Worm (Caenorhabditis elegans) whole organism, L3 larva: ENCODE results near the gene ZK1307.7.

ENCODE experiments used
- R02D3.7 ChIP-seq: fragments of 150-350 bp; optimal IDR thresholded peaks from 2 replicates; lab custom pipeline; 2014; ENCODE audit warnings: missing biosample characterization, missing genetic modification characterization
- aly-2 ChIP-seq: fragments of 150-350 bp; optimal IDR thresholded peaks from 2 replicates; lab custom pipeline; 2014; ENCODE audit warnings: missing biosample characterization, missing genetic modification characterization
- ama-1 ChIP-seq: fragments of 150-350 bp; optimal IDR thresholded peaks from 2 replicates; lab custom pipeline; 2018
- ceh-28 ChIP-seq: fragments of 150-350 bp; optimal IDR thresholded peaks from 2 replicates; lab custom pipeline; 2014; ENCODE audit warnings: missing biosample characterization, missing genetic modification reagents, missing genetic modification characterization
- ceh-9 ChIP-seq: sonication (generic microtip); optimal IDR thresholded peaks from 2 replicates; lab custom pipeline; 2018; ENCODE audit warnings: missing biosample characterization, missing genetic modification characterization
- daf-12 ChIP-seq: fragments of 150-350 bp; optimal IDR thresholded peaks from 2 replicates; lab custom pipeline; 2014; ENCODE audit warnings: missing biosample characterization, missing genetic modification reagents, missing genetic modification characterization
- egl-27 ChIP-seq: sonication (generic microtip); optimal IDR thresholded peaks from 4 replicates; lab custom pipeline; 2017; ENCODE audit warnings: missing biosample characterization, missing genetic modification reagents, missing genetic modification characterization
- egl-5 ChIP-seq: fragments of 150-350 bp; optimal IDR thresholded peaks from 2 replicates; lab custom pipeline; 2017; ENCODE audit warnings: missing biosample characterization, missing genetic modification reagents, missing genetic modification characterization, inconsistent platforms
- elt-1 ChIP-seq: fragments of 150-350 bp; optimal IDR thresholded peaks from 2 replicates; lab custom pipeline; 2014; ENCODE audit warnings: missing biosample characterization, missing genetic modification characterization
- elt-2 ChIP-seq: sonication (generic microtip); optimal IDR thresholded peaks from 2 replicates; lab custom pipeline; 2016; ENCODE audit warnings: missing genetic modification reagents, mild to moderate bottlenecking, missing genetic modification characterization, missing compliant biosample characterization
- elt-3 ChIP-seq, 3 experiments: fragments of 150-350 bp in 1 of 3; sonication (generic microtip) in 2 of 3; optimal IDR thresholded peaks; 2 replicates in 2 of 3; 4 replicates in 1 of 3; lab custom pipeline; 2014 to 2017; ENCODE audit warnings: missing biosample characterization in 3 of 3, missing genetic modification characterization in 3 of 3
- eor-1 ChIP-seq, 2 experiments: fragments of 150-350 bp; optimal IDR thresholded peaks; 2 replicates each; lab custom pipeline; 2014 to 2018; ENCODE audit warnings: missing biosample characterization in 2 of 2, missing genetic modification characterization in 2 of 2
- fkh-10 ChIP-seq: sonication (generic microtip); optimal IDR thresholded peaks from 2 replicates; lab custom pipeline; 2017; ENCODE audit warnings: missing biosample characterization, missing genetic modification reagents, missing genetic modification characterization
- fkh-2 ChIP-seq: fragments of 150-350 bp; optimal IDR thresholded peaks from 2 replicates; lab custom pipeline; 2014; ENCODE audit warnings: missing biosample characterization, missing genetic modification reagents, missing genetic modification characterization
- fos-1 ChIP-seq: fragments of 150-350 bp; optimal IDR thresholded peaks from 2 replicates; lab custom pipeline; 2014; ENCODE audit warnings: missing biosample characterization, missing genetic modification characterization
- hmg-11 ChIP-seq: sonication (generic microtip); optimal IDR thresholded peaks from 2 replicates; lab custom pipeline; 2016; ENCODE audit warnings: missing genetic modification characterization, missing compliant biosample characterization
- lin-15B ChIP-seq: fragments of 150-350 bp; optimal IDR thresholded peaks from 2 replicates; lab custom pipeline; 2014; ENCODE audit warnings: missing biosample characterization, missing genetic modification characterization
- lin-39 ChIP-seq: fragments of 150-350 bp; optimal IDR thresholded peaks from 2 replicates; lab custom pipeline; 2018; ENCODE audit warnings: missing biosample characterization, missing genetic modification reagents, missing genetic modification characterization
- lsy-12 ChIP-seq: sonication (generic microtip); optimal IDR thresholded peaks from 2 replicates; lab custom pipeline; 2016; ENCODE audit warnings: mild to moderate bottlenecking, missing genetic modification characterization, missing compliant biosample characterization
- mdl-1 ChIP-seq: fragments of 150-350 bp; optimal IDR thresholded peaks from 2 replicates; lab custom pipeline; 2014; ENCODE audit warnings: missing biosample characterization, missing genetic modification characterization
- mml-1 ChIP-seq: fragments of 150-350 bp; sonication (generic microtip); optimal IDR thresholded peaks from 3 replicates; lab custom pipeline; 2014; ENCODE audit warnings: missing biosample characterization, missing genetic modification characterization
- nfya-1 ChIP-seq: sonication (generic microtip); optimal IDR thresholded peaks from 2 replicates; lab custom pipeline; 2017; ENCODE audit warnings: missing genetic modification characterization, mild to moderate bottlenecking, missing compliant biosample characterization, antibody characterized with exemption, moderate library complexity; ENCODE audit not compliant: insufficient read depth
- nhr-11 ChIP-seq: fragments of 150-350 bp; optimal IDR thresholded peaks from 2 replicates; lab custom pipeline; 2014; ENCODE audit warnings: missing biosample characterization, missing genetic modification characterization
- nhr-12 ChIP-seq: fragments of 150-350 bp; optimal IDR thresholded peaks from 2 replicates; lab custom pipeline; 2014; ENCODE audit warnings: missing biosample characterization, missing genetic modification characterization
- nhr-23 ChIP-seq: fragments of 150-350 bp; optimal IDR thresholded peaks from 2 replicates; lab custom pipeline; 2014; ENCODE audit warnings: missing biosample characterization, missing genetic modification reagents, missing genetic modification characterization
- nhr-237 ChIP-seq: fragments of 150-350 bp; optimal IDR thresholded peaks from 2 replicates; lab custom pipeline; 2014; ENCODE audit warnings: missing biosample characterization, missing genetic modification characterization
- nhr-25 ChIP-seq: sonication (generic microtip); optimal IDR thresholded peaks from 2 replicates; lab custom pipeline; 2017; ENCODE audit warnings: missing biosample characterization, missing genetic modification characterization
- nhr-28 ChIP-seq: fragments of 150-350 bp; optimal IDR thresholded peaks from 2 replicates; lab custom pipeline; 2014; ENCODE audit warnings: missing biosample characterization, missing genetic modification characterization
- nhr-43 ChIP-seq: sonication (generic microtip); optimal IDR thresholded peaks from 2 replicates; lab custom pipeline; 2016; ENCODE audit warnings: mild to moderate bottlenecking, missing genetic modification characterization, missing compliant biosample characterization; ENCODE audit not compliant: poor library complexity, severe bottlenecking
- nhr-67 ChIP-seq: fragments of 150-350 bp; optimal IDR thresholded peaks from 2 replicates; lab custom pipeline; 2014; ENCODE audit warnings: missing biosample characterization, missing genetic modification characterization
- nhr-77 ChIP-seq: fragments of 150-350 bp; optimal IDR thresholded peaks from 2 replicates; lab custom pipeline; 2014; ENCODE audit warnings: missing biosample characterization, missing genetic modification characterization
- pha-4 ChIP-seq: fragments of 150-350 bp; optimal IDR thresholded peaks from 2 replicates; lab custom pipeline; 2014; ENCODE audit warnings: missing biosample characterization, missing genetic modification reagents, missing genetic modification characterization
- pqm-1 ChIP-seq: fragments of 150-350 bp; optimal IDR thresholded peaks from 2 replicates; lab custom pipeline; 2017; ENCODE audit warnings: missing biosample characterization, missing genetic modification characterization, inconsistent platforms
- sea-2 ChIP-seq: fragments of 150-350 bp; sonication (generic microtip); optimal IDR thresholded peaks from 4 replicates; lab custom pipeline; 2014; ENCODE audit warnings: missing biosample characterization, missing genetic modification reagents, missing genetic modification characterization
- skn-1 ChIP-seq: fragments of 150-350 bp; optimal IDR thresholded peaks from 2 replicates; lab custom pipeline; 2014; ENCODE audit warnings: missing biosample characterization, missing genetic modification characterization
- snpc-4 ChIP-seq: fragments of 150-350 bp; optimal IDR thresholded peaks from 2 replicates; lab custom pipeline; 2014; ENCODE audit warnings: missing biosample characterization, missing genetic modification characterization
- tbx-2 ChIP-seq: sonication (generic microtip); optimal IDR thresholded peaks from 2 replicates; lab custom pipeline; 2016; ENCODE audit warnings: mild to moderate bottlenecking, missing genetic modification characterization, missing compliant biosample characterization
- unc-39 ChIP-seq: sonication (generic microtip); optimal IDR thresholded peaks from 4 replicates; lab custom pipeline; 2017; ENCODE audit warnings: missing biosample characterization, missing genetic modification characterization
- unc-62 ChIP-seq: fragments of 150-350 bp; sonication (generic microtip); optimal IDR thresholded peaks from 4 replicates; lab custom pipeline; 2014; ENCODE audit warnings: missing biosample characterization, missing genetic modification reagents, missing genetic modification characterization
- zag-1 ChIP-seq: fragments of 150-350 bp; optimal IDR thresholded peaks from 2 replicates; lab custom pipeline; 2014; ENCODE audit warnings: missing biosample characterization, missing genetic modification characterization
- ztf-11 ChIP-seq: fragments of 150-350 bp; optimal IDR thresholded peaks from 2 replicates; lab custom pipeline; 2014; ENCODE audit warnings: missing biosample characterization, missing genetic modification characterization
- ztf-4 ChIP-seq: fragments of 150-350 bp; optimal IDR thresholded peaks from 2 replicates; lab custom pipeline; 2014; ENCODE audit warnings: missing biosample characterization, missing genetic modification characterization

ZK1307.7 gene

DNA sequence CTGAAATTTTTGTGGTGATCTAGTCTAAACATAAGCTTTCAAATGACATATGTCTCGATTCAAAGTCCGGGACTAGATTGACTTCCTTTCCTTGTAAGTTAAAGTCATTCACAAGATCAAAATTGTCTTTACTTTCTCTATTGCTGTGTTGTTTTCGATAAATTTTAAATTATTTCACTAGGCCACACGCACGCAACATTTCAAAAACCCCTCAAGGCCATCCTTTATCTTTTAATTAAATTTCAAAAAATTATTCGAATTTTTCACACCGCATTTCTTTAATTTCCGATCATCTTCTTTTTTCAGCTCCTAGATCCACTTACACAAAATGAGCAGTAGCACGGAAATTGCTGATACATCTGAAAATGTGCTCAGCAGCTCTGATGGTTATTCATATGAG, at the start of gene ZK1307.7:
ZK1307.7 (plus strand) TSS at position 301 of the 400 bp plus-strand sequence.
- TF ChIP-seq hmg-11 (tag; lab: Kevin White, UChicago) (no peak), ztf-4 (tag; lab: Kevin White, UChicago) (no peak), pqm-1 (no peak), ceh-9 (tag; lab: Kevin White, UChicago) (no peak), aly-2 (tag; lab: Kevin White, UChicago) (no peak), nhr-28 (tag; lab: Kevin White, UChicago) (no peak)

DNA sequence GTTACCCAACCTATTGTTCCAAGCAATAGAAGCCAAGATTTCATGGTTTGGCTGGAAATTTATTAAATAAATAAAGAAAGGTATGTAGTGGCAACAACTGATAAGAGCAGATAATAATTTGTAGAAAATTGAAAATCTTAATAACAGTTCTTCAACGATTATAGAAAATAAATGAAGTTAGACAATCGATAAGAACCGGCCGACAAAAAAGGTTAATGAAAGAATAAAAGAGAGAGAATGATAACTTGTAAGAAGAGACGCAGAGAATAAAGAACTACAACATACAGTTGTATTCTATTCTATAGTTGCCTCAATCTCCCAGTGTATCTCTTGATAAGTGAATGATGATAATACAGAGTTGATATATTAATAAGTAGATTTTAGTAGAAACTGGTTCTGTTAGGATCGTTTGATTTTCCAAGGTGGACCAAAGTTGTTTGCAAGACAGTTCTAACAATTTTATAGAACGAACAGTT, 49.6 kb upstream of the ZK1307.7 start, which contains the start of gene ugt-58:
ugt-58 (minus strand) TSS at position 51 of the 476 bp plus-strand sequence.
- TF ChIP-seq mml-1 (tag; lab: Kevin White, UChicago) (no peak), nhr-237 (tag; lab: Kevin White, UChicago) (no peak), ceh-28 (tag; lab: Kevin White, UChicago) (peak; percentile 64), elt-3 (tag; optimal IDR thresholded peaks at IDR 0.05; lab: Kevin White, UChicago) (peak in 1 of 3 experiments; percentile 49), nhr-25 (peak; percentile 7), fkh-10 (no peak), elt-2 (peak; percentile 66), nhr-12 (tag; lab: Kevin White, UChicago) (no peak), ztf-11 (tag; lab: Kevin White, UChicago) (no peak), unc-39 (tag; lab: Kevin White, UChicago) (no peak), nhr-23 (tag; lab: Kevin White, UChicago) (peak; percentile 57), unc-62 (GFP tag; lab: Kevin White, UChicago) (no peak), mdl-1 (no peak), nhr-11 (peak; percentile 31), aly-2 (tag; lab: Kevin White, UChicago) (no peak)

DNA sequence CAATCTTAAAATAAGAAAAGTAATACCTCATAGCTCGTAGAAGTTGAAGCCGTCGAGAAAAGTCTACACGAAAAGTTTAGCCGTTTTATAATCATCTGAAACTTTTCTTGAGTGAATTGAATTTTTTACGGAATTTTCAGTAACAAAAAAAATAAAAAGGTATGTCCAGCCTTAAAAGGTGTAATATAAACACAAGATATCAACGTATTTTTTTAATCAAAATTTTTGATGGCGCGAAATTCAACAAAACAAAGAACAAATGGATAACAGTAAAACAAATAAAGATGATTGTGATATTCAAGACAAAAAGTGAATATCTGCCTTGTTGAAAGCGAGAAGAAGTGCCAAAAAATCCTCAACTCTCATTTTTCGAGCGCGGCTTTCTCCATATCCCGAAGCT, 46.7 kb upstream of the ZK1307.7 start, which contains the start of gene eral-1:
eral-1 (minus strand) TSS at position 101 of the 400 bp plus-strand sequence.
- TF ChIP-seq elt-2 (no peak), sea-2 (GFP tag; lab: Kevin White, UChicago) (no peak), nhr-23 (tag; lab: Kevin White, UChicago) (no peak), tbx-2 (tag; lab: Kevin White, UChicago) (no peak), nhr-43 (tag; lab: Kevin White, UChicago) (no peak), zag-1 (tag; lab: Kevin White, UChicago) (no peak), fkh-2 (tag; lab: Kevin White, UChicago) (no peak), R02D3.7 (tag; lab: Kevin White, UChicago) (no peak), lin-15B (tag; lab: Kevin White, UChicago) (no peak), pha-4 (tag; lab: Kevin White, UChicago) (no peak), mml-1 (tag; lab: Kevin White, UChicago) (no peak), egl-27 (tag; lab: Kevin White, UChicago) (no peak), nfya-1 (tag; lab: Kevin White, UChicago) (no peak), unc-39 (tag; lab: Kevin White, UChicago) (no peak), nhr-77 (tag; lab: Kevin White, UChicago) (no peak), unc-62 (GFP tag; lab: Kevin White, UChicago) (no peak)

DNA sequence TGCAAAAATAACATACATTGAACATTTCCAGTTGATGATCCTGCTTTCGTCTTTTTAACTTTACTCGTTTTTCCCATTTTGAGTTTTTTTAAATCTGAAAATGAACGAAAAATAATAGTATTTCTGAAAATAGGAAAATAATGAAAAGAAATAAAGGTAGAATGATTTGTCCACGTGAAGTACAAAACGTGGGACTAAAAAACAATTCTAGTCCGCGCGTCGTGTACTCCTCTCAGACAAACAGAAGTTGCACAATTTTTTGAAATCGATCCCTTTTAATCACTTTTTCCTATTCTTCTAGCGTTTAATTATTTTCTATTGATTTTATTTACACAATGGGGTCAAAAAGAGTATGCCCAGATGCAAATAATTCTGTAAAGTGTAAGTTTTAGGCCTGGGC, 45.3 kb upstream of the ZK1307.7 start, which contains the start of the genes E02H1.1 and tag-124:
E02H1.1 (minus strand) TSS at position 94 of the 400 bp plus-strand sequence.
tag-124 (plus strand) TSS at position 222 of the 400 bp plus-strand sequence.
- TF ChIP-seq R02D3.7 (tag; lab: Kevin White, UChicago), result no peak
- no peak for TF ChIP-seq elt-1 (tag; lab: Kevin White, UChicago)
- no peak for TF ChIP-seq lin-39 (tag; lab: Kevin White, UChicago)
- TF ChIP-seq zag-1 (tag; lab: Kevin White, UChicago), result no peak
- TF ChIP-seq hmg-11 (tag; lab: Kevin White, UChicago), result peak; percentile 35
- TF ChIP-seq pha-4 (tag; lab: Kevin White, UChicago), result peak; percentile 77
- TF ChIP-seq nhr-77 (tag; lab: Kevin White, UChicago), result no peak
- no peak for TF ChIP-seq fos-1 (tag; lab: Kevin White, UChicago)
- TF ChIP-seq nhr-23 (tag; lab: Kevin White, UChicago), result peak; percentile 87
- TF ChIP-seq mdl-1, result no peak
- no peak for TF ChIP-seq daf-12 (tag; lab: Kevin White, UChicago)
- TF ChIP-seq nhr-28 (tag; lab: Kevin White, UChicago), result no peak
- no peak for TF ChIP-seq skn-1 (tag; lab: Kevin White, UChicago)
- no peak for TF ChIP-seq ama-1 (lab: Kevin White, UChicago)
- TF ChIP-seq ztf-4 (tag; lab: Kevin White, UChicago), result no peak
- no peak for TF ChIP-seq egl-5 (tag; lab: Kevin White, UChicago)
- no peak for TF ChIP-seq egl-27 (tag; lab: Kevin White, UChicago)
- TF ChIP-seq nhr-43 (tag; lab: Kevin White, UChicago), result peak; percentile 92
- TF ChIP-seq ceh-28 (tag; lab: Kevin White, UChicago), result peak; percentile 15
- TF ChIP-seq nfya-1 (tag; lab: Kevin White, UChicago), result peak; percentile 72
- peak; percentile 17 for TF ChIP-seq elt-2
- TF ChIP-seq nhr-11, result peak; percentile 34
- TF ChIP-seq eor-1 (tag; optimal IDR thresholded peaks at IDR 0.05; lab: Kevin White, UChicago), result peak in 1 of 2 experiments; percentile 69
- peak; percentile 21 for TF ChIP-seq pqm-1
- TF ChIP-seq lsy-12 (tag; lab: Kevin White, UChicago), result peak; percentile 72
- TF ChIP-seq snpc-4 (tag; lab: Kevin White, UChicago), result peak; percentile 62
- TF ChIP-seq unc-62 (GFP tag; lab: Kevin White, UChicago), result no peak
- peak; percentile 76 for TF ChIP-seq lin-15B (tag; lab: Kevin White, UChicago)
- TF ChIP-seq nhr-67, result no peak
- TF ChIP-seq elt-3 (tag; optimal IDR thresholded peaks at IDR 0.05; lab: Kevin White, UChicago), result no peak
- TF ChIP-seq nhr-25, result peak; percentile 74
